Worm (Caenorhabditis elegans) whole organism, mixed stage, embryonic: ENCODE data around the gene mtg-1.

Source experiments
- M03D4.4 ChIP-seq: sonication (generic microtip); optimal IDR thresholded peaks from 2 replicates; lab custom pipeline; 2017; ENCODE audit warnings: mild to moderate bottlenecking, missing genetic modification characterization, missing compliant biosample characterization
- lin-13 ChIP-seq: fragments of 150-350 bp; optimal IDR thresholded peaks from 2 replicates; lab custom pipeline; 2014; ENCODE audit warnings: missing biosample characterization, missing genetic modification characterization
- mls-2 ChIP-seq: sonication (generic microtip); optimal IDR thresholded peaks from 2 replicates; lab custom pipeline; 2016; ENCODE audit warnings: mild to moderate bottlenecking, missing genetic modification characterization, moderate library complexity, missing compliant biosample characterization
- nhr-12 ChIP-seq: fragments of 150-350 bp; optimal IDR thresholded peaks from 2 replicates; lab custom pipeline; 2014; ENCODE audit warnings: missing biosample characterization, missing genetic modification characterization
- nhr-2 ChIP-seq: fragments of 150-350 bp; optimal IDR thresholded peaks from 2 replicates; lab custom pipeline; 2014; ENCODE audit warnings: missing biosample characterization, missing genetic modification characterization
- nhr-237 ChIP-seq: fragments of 150-350 bp; optimal IDR thresholded peaks from 2 replicates; lab custom pipeline; 2014; ENCODE audit warnings: missing biosample characterization, missing genetic modification characterization
- nhr-28 ChIP-seq: fragments of 150-350 bp; optimal IDR thresholded peaks from 2 replicates; lab custom pipeline; 2014; ENCODE audit warnings: missing biosample characterization, missing genetic modification characterization
- pha-4 ChIP-seq: fragments of 150-350 bp; optimal IDR thresholded peaks from 2 replicates; lab custom pipeline; 2018; ENCODE audit warnings: missing biosample characterization, missing genetic modification reagents, missing genetic modification characterization
- snpc-4 ChIP-seq: fragments of 150-350 bp; optimal IDR thresholded peaks from 2 replicates; lab custom pipeline; 2014; ENCODE audit warnings: missing biosample characterization, missing genetic modification characterization
- unc-39 ChIP-seq: fragments of 150-350 bp; optimal IDR thresholded peaks from 2 replicates; lab custom pipeline; 2014; ENCODE audit warnings: missing biosample characterization, missing genetic modification characterization
- unc-62 ChIP-seq: fragments of 150-350 bp; optimal IDR thresholded peaks from 2 replicates; lab custom pipeline; 2014; ENCODE audit warnings: missing biosample characterization, missing genetic modification reagents, missing genetic modification characterization
- ztf-11 ChIP-seq: fragments of 150-350 bp; optimal IDR thresholded peaks from 2 replicates; lab custom pipeline; 2014; ENCODE audit warnings: missing biosample characterization, missing genetic modification characterization

ce11 chrIII:1528423-1528822 lies 5.2 kb upstream of the mtg-1 start:
- no peak for TF ChIP-seq ztf-11 (tag; lab: Kevin White, UChicago)
- no peak for TF ChIP-seq unc-62 (GFP tag; lab: Kevin White, UChicago)
- TF ChIP-seq nhr-2 (tag; lab: Kevin White, UChicago): no peak
- no peak for TF ChIP-seq pha-4 (tag; lab: Kevin White, UChicago)
- no peak for TF ChIP-seq snpc-4 (tag; lab: Kevin White, UChicago)
- no peak for TF ChIP-seq unc-39
- no peak for TF ChIP-seq nhr-12 (tag; lab: Kevin White, UChicago)
- no peak for TF ChIP-seq mls-2 (tag; lab: Kevin White, UChicago)
- TF ChIP-seq M03D4.4 (tag; lab: Kevin White, UChicago): no peak
- TF ChIP-seq nhr-237 (tag; lab: Kevin White, UChicago): no peak
- no peak for TF ChIP-seq lin-13 (tag; lab: Kevin White, UChicago)
- no peak for TF ChIP-seq nhr-28 (tag; lab: Kevin White, UChicago)
